Worm (Caenorhabditis elegans) whole organism, L3 larva: Measurements from ENCODE around the gene fipr-17.

Experiments
- ZK546.5 ChIP-seq: sonication (generic microtip); optimal IDR thresholded peaks from 2 replicates; lab custom pipeline; 2017; ENCODE audit warnings: missing biosample characterization, missing genetic modification characterization
- aly-2 ChIP-seq: fragments of 150-350 bp; optimal IDR thresholded peaks from 2 replicates; lab custom pipeline; 2014; ENCODE audit warnings: missing biosample characterization, missing genetic modification characterization
- ama-1 ChIP-seq: fragments of 150-350 bp; optimal IDR thresholded peaks from 2 replicates; lab custom pipeline; 2018
- ceh-28 ChIP-seq: fragments of 150-350 bp; optimal IDR thresholded peaks from 2 replicates; lab custom pipeline; 2014; ENCODE audit warnings: missing biosample characterization, missing genetic modification reagents, missing genetic modification characterization
- ceh-82 ChIP-seq: fragments of 150-350 bp; optimal IDR thresholded peaks from 2 replicates; lab custom pipeline; 2014; ENCODE audit warnings: missing biosample characterization, missing genetic modification characterization
- ceh-9 ChIP-seq: sonication (generic microtip); optimal IDR thresholded peaks from 2 replicates; lab custom pipeline; 2018; ENCODE audit warnings: missing biosample characterization, missing genetic modification characterization
- daf-12 ChIP-seq: fragments of 150-350 bp; optimal IDR thresholded peaks from 2 replicates; lab custom pipeline; 2014; ENCODE audit warnings: missing biosample characterization, missing genetic modification reagents, missing genetic modification characterization
- egl-27 ChIP-seq: sonication (generic microtip); optimal IDR thresholded peaks from 4 replicates; lab custom pipeline; 2017; ENCODE audit warnings: missing biosample characterization, missing genetic modification reagents, missing genetic modification characterization
- egl-5 ChIP-seq: fragments of 150-350 bp; optimal IDR thresholded peaks from 2 replicates; lab custom pipeline; 2017; ENCODE audit warnings: missing biosample characterization, missing genetic modification reagents, missing genetic modification characterization, inconsistent platforms
- elt-2 ChIP-seq: sonication (generic microtip); optimal IDR thresholded peaks from 2 replicates; lab custom pipeline; 2016; ENCODE audit warnings: missing genetic modification reagents, mild to moderate bottlenecking, missing genetic modification characterization, missing compliant biosample characterization
- elt-3 ChIP-seq, 3 experiments: fragments of 150-350 bp in 1 of 3; sonication (generic microtip) in 2 of 3; optimal IDR thresholded peaks; 2 replicates in 2 of 3; 4 replicates in 1 of 3; lab custom pipeline; 2014 to 2017; ENCODE audit warnings: missing biosample characterization in 3 of 3, missing genetic modification characterization in 3 of 3
- eor-1 ChIP-seq, 2 experiments: fragments of 150-350 bp; optimal IDR thresholded peaks; 2 replicates each; lab custom pipeline; 2014 to 2018; ENCODE audit warnings: missing biosample characterization in 2 of 2, missing genetic modification characterization in 2 of 2
- fkh-10 ChIP-seq: sonication (generic microtip); optimal IDR thresholded peaks from 2 replicates; lab custom pipeline; 2017; ENCODE audit warnings: missing biosample characterization, missing genetic modification reagents, missing genetic modification characterization
- jun-1 ChIP-seq: fragments of 150-350 bp; optimal IDR thresholded peaks from 2 replicates; lab custom pipeline; 2014; ENCODE audit warnings: missing biosample characterization, missing genetic modification reagents, missing genetic modification characterization
- lin-15B ChIP-seq: fragments of 150-350 bp; optimal IDR thresholded peaks from 2 replicates; lab custom pipeline; 2014; ENCODE audit warnings: missing biosample characterization, missing genetic modification characterization
- lin-39 ChIP-seq: fragments of 150-350 bp; optimal IDR thresholded peaks from 2 replicates; lab custom pipeline; 2018; ENCODE audit warnings: missing biosample characterization, missing genetic modification reagents, missing genetic modification characterization
- lsy-12 ChIP-seq: sonication (generic microtip); optimal IDR thresholded peaks from 2 replicates; lab custom pipeline; 2016; ENCODE audit warnings: mild to moderate bottlenecking, missing genetic modification characterization, missing compliant biosample characterization
- mml-1 ChIP-seq: fragments of 150-350 bp; sonication (generic microtip); optimal IDR thresholded peaks from 3 replicates; lab custom pipeline; 2014; ENCODE audit warnings: missing biosample characterization, missing genetic modification characterization
- nfya-1 ChIP-seq: sonication (generic microtip); optimal IDR thresholded peaks from 2 replicates; lab custom pipeline; 2017; ENCODE audit warnings: missing genetic modification characterization, mild to moderate bottlenecking, missing compliant biosample characterization, antibody characterized with exemption, moderate library complexity; ENCODE audit not compliant: insufficient read depth
- nhr-11 ChIP-seq: fragments of 150-350 bp; optimal IDR thresholded peaks from 2 replicates; lab custom pipeline; 2014; ENCODE audit warnings: missing biosample characterization, missing genetic modification characterization
- nhr-12 ChIP-seq: fragments of 150-350 bp; optimal IDR thresholded peaks from 2 replicates; lab custom pipeline; 2014; ENCODE audit warnings: missing biosample characterization, missing genetic modification characterization
- nhr-23 ChIP-seq: fragments of 150-350 bp; optimal IDR thresholded peaks from 2 replicates; lab custom pipeline; 2014; ENCODE audit warnings: missing biosample characterization, missing genetic modification reagents, missing genetic modification characterization
- nhr-237 ChIP-seq: fragments of 150-350 bp; optimal IDR thresholded peaks from 2 replicates; lab custom pipeline; 2014; ENCODE audit warnings: missing biosample characterization, missing genetic modification characterization
- nhr-25 ChIP-seq: sonication (generic microtip); optimal IDR thresholded peaks from 2 replicates; lab custom pipeline; 2017; ENCODE audit warnings: missing biosample characterization, missing genetic modification characterization
- nhr-28 ChIP-seq: fragments of 150-350 bp; optimal IDR thresholded peaks from 2 replicates; lab custom pipeline; 2014; ENCODE audit warnings: missing biosample characterization, missing genetic modification characterization
- nhr-67 ChIP-seq: fragments of 150-350 bp; optimal IDR thresholded peaks from 2 replicates; lab custom pipeline; 2014; ENCODE audit warnings: missing biosample characterization, missing genetic modification characterization
- nhr-76 ChIP-seq: fragments of 150-350 bp; sonication (generic microtip); optimal IDR thresholded peaks from 5 replicates; lab custom pipeline; 2014; ENCODE audit warnings: missing biosample characterization, missing genetic modification characterization
- nhr-77 ChIP-seq: fragments of 150-350 bp; optimal IDR thresholded peaks from 2 replicates; lab custom pipeline; 2014; ENCODE audit warnings: missing biosample characterization, missing genetic modification characterization
- pha-4 ChIP-seq: fragments of 150-350 bp; optimal IDR thresholded peaks from 2 replicates; lab custom pipeline; 2014; ENCODE audit warnings: missing biosample characterization, missing genetic modification reagents, missing genetic modification characterization
- pqm-1 ChIP-seq: fragments of 150-350 bp; optimal IDR thresholded peaks from 2 replicates; lab custom pipeline; 2017; ENCODE audit warnings: missing biosample characterization, missing genetic modification characterization, inconsistent platforms
- sea-2 ChIP-seq: fragments of 150-350 bp; sonication (generic microtip); optimal IDR thresholded peaks from 4 replicates; lab custom pipeline; 2014; ENCODE audit warnings: missing biosample characterization, missing genetic modification reagents, missing genetic modification characterization
- tbx-2 ChIP-seq: sonication (generic microtip); optimal IDR thresholded peaks from 2 replicates; lab custom pipeline; 2016; ENCODE audit warnings: mild to moderate bottlenecking, missing genetic modification characterization, missing compliant biosample characterization
- unc-39 ChIP-seq: sonication (generic microtip); optimal IDR thresholded peaks from 4 replicates; lab custom pipeline; 2017; ENCODE audit warnings: missing biosample characterization, missing genetic modification characterization
- unc-62 ChIP-seq: fragments of 150-350 bp; sonication (generic microtip); optimal IDR thresholded peaks from 4 replicates; lab custom pipeline; 2014; ENCODE audit warnings: missing biosample characterization, missing genetic modification reagents, missing genetic modification characterization
- ztf-11 ChIP-seq: fragments of 150-350 bp; optimal IDR thresholded peaks from 2 replicates; lab custom pipeline; 2014; ENCODE audit warnings: missing biosample characterization, missing genetic modification characterization
- ztf-4 ChIP-seq: fragments of 150-350 bp; optimal IDR thresholded peaks from 2 replicates; lab custom pipeline; 2014; ENCODE audit warnings: missing biosample characterization, missing genetic modification characterization

fipr-17 gene

DNA sequence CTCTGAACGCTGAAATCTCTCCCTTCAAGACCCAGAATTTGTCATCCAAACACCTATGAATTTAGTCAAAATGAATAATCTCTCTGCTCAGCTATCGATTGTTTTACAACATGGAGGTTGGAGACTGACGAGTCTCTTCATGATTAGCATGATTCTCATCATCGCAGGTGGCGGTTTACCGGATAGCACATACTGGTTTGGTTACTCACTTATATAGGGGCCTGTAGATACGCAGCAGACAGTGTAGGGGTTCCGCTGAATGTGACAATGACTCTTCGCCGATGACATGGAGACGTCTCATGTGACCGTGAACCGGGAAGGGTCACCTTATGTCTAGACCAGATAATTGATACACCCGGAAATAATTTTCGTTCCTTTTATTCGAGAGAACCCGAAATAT, 30.8 kb downstream of the fipr-17 start:
- TF ChIP-seq elt-2 (tag; lab: Kevin White, UChicago): no peak
- no peak for TF ChIP-seq tbx-2
- no peak for TF ChIP-seq nfya-1 (tag; lab: Kevin White, UChicago)
- no peak for TF ChIP-seq unc-62 (GFP tag; lab: Kevin White, UChicago)
- no peak for TF ChIP-seq jun-1 (tag; lab: Kevin White, UChicago)
- TF ChIP-seq ceh-82 (tag; lab: Kevin White, UChicago): no peak
- no peak for TF ChIP-seq unc-39 (tag; lab: Kevin White, UChicago)
- TF ChIP-seq nhr-23 (tag; lab: Kevin White, UChicago): no peak
- TF ChIP-seq nhr-25 (tag; lab: Kevin White, UChicago): no peak
- TF ChIP-seq ztf-4 (tag; lab: Kevin White, UChicago): no peak

DNA sequence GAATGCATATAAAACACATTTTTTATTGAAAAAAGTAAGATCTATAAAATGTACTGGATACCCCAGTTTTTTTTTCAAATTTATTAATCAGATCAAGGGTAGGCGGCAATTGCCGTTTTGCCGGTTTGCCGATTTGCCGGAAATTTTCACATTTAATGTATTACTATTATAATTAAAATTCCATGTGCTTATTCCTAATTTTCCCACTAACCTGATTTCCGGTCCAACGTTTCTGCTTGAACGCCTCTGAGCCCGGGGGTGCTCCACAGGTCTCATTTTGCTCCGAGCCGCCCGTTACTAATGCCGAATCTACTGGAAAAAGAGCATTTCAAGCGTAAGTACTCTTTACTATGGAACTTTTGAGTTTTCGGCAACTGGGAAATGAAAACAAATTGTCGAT, 37.8 kb downstream of the fipr-17 start, which contains the start of gene dhc-4:
Gene dhc-4 (plus strand): TSS at position 301 of the 400 bp plus-strand sequence.
- no peak for TF ChIP-seq lin-15B (tag; lab: Kevin White, UChicago)
- no peak for TF ChIP-seq nhr-11 (tag; lab: Kevin White, UChicago)

DNA sequence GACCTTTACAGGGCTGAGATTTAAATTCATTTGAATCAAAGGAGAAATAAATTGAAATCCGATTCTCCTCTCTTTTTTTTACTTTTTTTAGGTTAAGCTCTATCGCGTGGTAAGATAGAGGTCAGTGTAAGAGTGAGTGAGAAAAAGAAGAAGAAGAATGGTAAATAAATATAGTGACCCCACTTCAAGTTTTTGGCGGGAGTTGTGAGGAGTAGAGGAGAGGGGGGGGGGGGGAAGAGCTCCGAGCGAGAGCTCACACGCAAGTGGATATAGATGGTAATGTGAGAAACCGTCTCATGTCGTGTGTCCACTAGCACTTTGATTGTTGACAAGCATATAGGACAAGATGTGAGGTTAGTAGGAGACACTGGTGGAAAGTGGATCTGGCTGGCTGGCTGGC, 40.4 kb downstream of the fipr-17 start, which contains the start of gene W05B2.2:
Gene W05B2.2 (minus strand): TSS at position 101 of the 400 bp plus-strand sequence.
- no peak for TF ChIP-seq lin-39
- no peak for TF ChIP-seq ztf-11 (tag; lab: Kevin White, UChicago)
- TF ChIP-seq nhr-77 (tag; lab: Kevin White, UChicago): no peak
- TF ChIP-seq ama-1: no peak
- no peak for TF ChIP-seq fkh-10
- TF ChIP-seq unc-62 (GFP tag; lab: Kevin White, UChicago): no peak
- TF ChIP-seq aly-2 (tag; lab: Kevin White, UChicago): no peak
- no peak for TF ChIP-seq daf-12
- no peak for TF ChIP-seq ZK546.5 (tag; lab: Kevin White, UChicago)
- TF ChIP-seq ceh-28: no peak
- TF ChIP-seq nhr-237: no peak
- TF ChIP-seq lin-15B (tag; lab: Kevin White, UChicago): no peak
- no peak for TF ChIP-seq nhr-11 (tag; lab: Kevin White, UChicago)
- no peak for TF ChIP-seq nhr-25 (tag; lab: Kevin White, UChicago)

DNA sequence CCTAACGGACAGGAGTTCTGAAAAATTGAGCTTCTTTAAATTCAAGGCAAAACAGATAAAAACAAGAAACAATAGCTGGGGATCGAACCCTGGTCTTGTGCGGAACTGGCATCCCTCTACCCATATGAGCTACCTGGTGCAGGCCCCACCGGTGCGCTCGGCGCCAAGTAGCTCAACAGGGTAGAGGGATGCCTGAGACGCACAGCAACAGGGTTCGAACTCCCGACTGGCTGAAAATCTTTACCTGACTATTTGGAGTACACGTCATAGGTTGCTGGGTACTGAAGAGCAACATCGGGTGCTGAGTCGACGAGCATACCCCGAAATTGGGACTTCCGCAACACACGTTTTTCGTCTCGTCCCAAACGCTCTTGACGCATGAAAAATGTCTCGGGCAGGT, 44.5 kb downstream of the fipr-17 start:
- TF ChIP-seq nhr-25 (tag; lab: Kevin White, UChicago): no peak
- TF ChIP-seq ceh-82 (tag; lab: Kevin White, UChicago): no peak
- TF ChIP-seq, all 47 proteins: peak for 0

DNA sequence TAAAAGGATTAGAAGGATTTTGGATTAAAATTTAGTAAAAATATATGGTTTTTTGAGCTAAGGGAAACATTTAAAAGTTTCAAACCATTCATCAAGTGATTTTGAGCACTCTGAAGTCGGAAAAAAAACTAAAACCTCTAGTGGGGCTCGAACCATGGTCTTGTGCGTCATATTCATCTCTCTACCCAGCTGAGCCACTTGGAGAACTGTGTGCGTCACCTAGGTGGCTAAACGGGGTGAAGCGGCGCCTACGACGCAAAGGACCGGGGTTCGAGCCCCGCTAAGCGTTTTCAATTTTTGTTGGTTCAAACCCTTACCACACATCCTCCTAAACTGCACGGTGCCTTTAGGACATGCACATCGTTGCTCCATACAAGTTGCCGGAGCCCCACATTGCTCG, 47.0 kb downstream of the fipr-17 start:
- no peak for TF ChIP-seq nhr-76 (tag; lab: Kevin White, UChicago)
- no peak for TF ChIP-seq jun-1 (tag; lab: Kevin White, UChicago)
- no peak for TF ChIP-seq nhr-237
- TF ChIP-seq mml-1 (tag; lab: Kevin White, UChicago): no peak
- no peak for TF ChIP-seq ZK546.5 (tag; lab: Kevin White, UChicago)
- no peak for TF ChIP-seq nhr-23 (tag; lab: Kevin White, UChicago)
- no peak for TF ChIP-seq elt-3 (tag; optimal IDR thresholded peaks at IDR 0.05; lab: Kevin White, UChicago)
- TF ChIP-seq nhr-11 (tag; lab: Kevin White, UChicago): no peak
- no peak for TF ChIP-seq sea-2
- no peak for TF ChIP-seq lin-15B (tag; lab: Kevin White, UChicago)
- no peak for TF ChIP-seq pqm-1 (tag; lab: Kevin White, UChicago)
- no peak for TF ChIP-seq daf-12
- no peak for TF ChIP-seq ama-1

DNA sequence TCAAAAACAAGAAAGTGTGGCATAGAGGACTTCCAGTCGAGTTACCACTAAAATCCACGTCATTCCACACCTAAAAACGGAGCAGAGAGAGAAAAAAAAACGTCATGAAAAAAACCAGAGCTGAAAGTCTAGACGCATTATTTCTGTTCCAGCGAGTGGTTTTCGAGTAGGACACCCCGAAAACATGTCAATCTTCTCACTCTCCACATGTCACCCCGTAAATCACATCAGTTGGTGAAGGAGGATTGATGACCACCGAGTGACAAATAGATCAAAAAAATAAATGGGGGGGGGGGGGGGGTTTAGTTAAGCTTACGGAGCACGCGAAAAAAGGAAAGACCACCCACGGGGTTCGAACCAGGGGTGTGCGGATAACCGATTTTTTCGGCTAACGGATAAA, 49.7 kb downstream of the fipr-17 start:
- TF ChIP-seq sea-2: no peak
- TF ChIP-seq nhr-67 (tag; lab: Kevin White, UChicago): no peak
- TF ChIP-seq ztf-11 (tag; lab: Kevin White, UChicago): no peak
- TF ChIP-seq nhr-12: no peak
- TF ChIP-seq tbx-2: no peak
- TF ChIP-seq nhr-28 (tag; lab: Kevin White, UChicago): no peak
- no peak for TF ChIP-seq lsy-12 (tag; lab: Kevin White, UChicago)
- TF ChIP-seq egl-27 (tag; lab: Kevin White, UChicago): no peak
- TF ChIP-seq ceh-9 (tag; lab: Kevin White, UChicago): no peak
- TF ChIP-seq egl-5 (tag; lab: Kevin White, UChicago): no peak
- TF ChIP-seq pha-4 (tag; lab: Kevin White, UChicago): no peak
- TF ChIP-seq daf-12: no peak
- no peak for TF ChIP-seq nhr-237
- TF ChIP-seq elt-3 (tag; optimal IDR thresholded peaks at IDR 0.05; lab: Kevin White, UChicago): no peak
- no peak for TF ChIP-seq nhr-25 (tag; lab: Kevin White, UChicago)
- TF ChIP-seq eor-1 (tag; optimal IDR thresholded peaks at IDR 0.05; lab: Kevin White, UChicago): no peak
- no peak for TF ChIP-seq nhr-77 (tag; lab: Kevin White, UChicago)
- TF ChIP-seq ZK546.5 (tag; lab: Kevin White, UChicago): no peak
- TF ChIP-seq, all 47 proteins: peak for 0
